Worm (Caenorhabditis elegans) whole organism, L4 larva: ENCODE results near the gene D1014.2.

ENCODE experiments used
- D1046.2 ChIP-seq: fragments of 200-800 bp; sonication (Bioruptor generic); IDR thresholded peaks from 2 replicates; pipeline ENCODE4 v1.3.6; 2022; ENCODE audit warnings: missing genetic modification characterization, missing compliant biosample characterization
- F10B5.3 ChIP-seq: sonication (generic microtip); optimal IDR thresholded peaks from 2 replicates; lab custom pipeline; 2016; ENCODE audit warnings: mild to moderate bottlenecking, missing genetic modification characterization, missing compliant biosample characterization
- F37D6.2 ChIP-seq: sonication (generic microtip); optimal IDR thresholded peaks from 2 replicates; lab custom pipeline; 2016; ENCODE audit warnings: mild to moderate bottlenecking, missing genetic modification characterization, missing compliant biosample characterization
- R02D3.7 ChIP-seq: fragments of 150-350 bp; sonication (generic microtip); optimal IDR thresholded peaks from 3 replicates; lab custom pipeline; 2014; ENCODE audit warnings: missing biosample characterization, missing genetic modification characterization
- Y75B8A.6 ChIP-seq: fragments of 200-800 bp; sonication (Bioruptor generic); IDR thresholded peaks from 2 replicates; pipeline ENCODE4 v1.3.6; 2022; ENCODE audit warnings: missing genetic modification reagents, missing genetic modification characterization, missing compliant biosample characterization
- ZK337.2 ChIP-seq: fragments of 200-800 bp; sonication (Bioruptor generic); IDR thresholded peaks from 2 replicates; pipeline ENCODE4 v1.3.6; 2022; ENCODE audit warnings: missing genetic modification reagents, missing genetic modification characterization, missing compliant biosample characterization
- aha-1 ChIP-seq: fragments of 150-350 bp; peaks from one replicate; lab custom pipeline; 2014; ENCODE audit warnings: missing biosample characterization, missing genetic modification characterization
- aly-2 ChIP-seq: sonication (generic microtip); optimal IDR thresholded peaks from 2 replicates; lab custom pipeline; 2018; ENCODE audit warnings: missing biosample characterization, missing genetic modification characterization
- dmd-8 ChIP-seq: fragments of 200-800 bp; sonication (Bioruptor generic); IDR thresholded peaks from 2 replicates; pipeline ENCODE4 v1.3.6; 2022; ENCODE audit warnings: missing genetic modification characterization, missing compliant biosample characterization
- hif-1 ChIP-seq, 2 experiments: sonication (generic microtip); optimal IDR thresholded peaks; 2 replicates each; lab custom pipeline; 2016 to 2017; ENCODE audit warnings: missing compliant biosample characterization in 2 of 2, missing genetic modification characterization in 2 of 2, missing genetic modification reagents in 2 of 2, missing genotype in 2 of 2, mild to moderate bottlenecking in 1 of 2
- hmg-1.1 ChIP-seq: fragments of 200-800 bp; sonication (Bioruptor generic); IDR thresholded peaks from 2 replicates; pipeline ENCODE4 v1.3.6; 2022; ENCODE audit warnings: missing genetic modification reagents, missing genetic modification characterization, missing compliant biosample characterization
- lim-7 ChIP-seq: fragments of 200-800 bp; sonication (Bioruptor generic); IDR thresholded peaks from 2 replicates; pipeline ENCODE4 v1.3.6; 2022; ENCODE audit warnings: missing genetic modification characterization, missing compliant biosample characterization
- lin-38 ChIP-seq: fragments of 200-800 bp; sonication (Bioruptor generic); IDR thresholded peaks from 2 replicates; pipeline ENCODE4 v1.3.6; 2022; ENCODE audit warnings: missing genetic modification reagents, missing genetic modification characterization, missing compliant biosample characterization
- lin-39 ChIP-seq: fragments of 150-350 bp; optimal IDR thresholded peaks from 2 replicates; lab custom pipeline; 2014; ENCODE audit warnings: missing biosample characterization, missing genetic modification reagents, missing genetic modification characterization
- lsy-2 ChIP-seq, 2 experiments: fragments of 150-350 bp in 1 of 2; sonication (generic microtip) in 1 of 2; optimal IDR thresholded peaks; 2 replicates each; lab custom pipeline; 2014 to 2017; ENCODE audit warnings: missing biosample characterization in 2 of 2, missing genetic modification characterization in 2 of 2
- mes-2 ChIP-seq: sonication (generic microtip); optimal IDR thresholded peaks from 2 replicates; lab custom pipeline; 2016; ENCODE audit warnings: missing genotype, mild to moderate bottlenecking, missing genetic modification characterization, missing compliant biosample characterization; ENCODE audit not compliant: poor library complexity, severe bottlenecking
- mxl-2 ChIP-seq: fragments of 200-800 bp; sonication (Bioruptor generic); conservative IDR thresholded peaks from 2 replicates; pipeline ENCODE4 v1.3.6; 2022; ENCODE audit warnings: missing genetic modification reagents, missing genetic modification characterization, missing compliant biosample characterization
- nhr-102 ChIP-seq: sonication (generic microtip); optimal IDR thresholded peaks from 2 replicates; lab custom pipeline; 2016; ENCODE audit warnings: mild to moderate bottlenecking, missing genetic modification characterization, moderate library complexity, missing compliant biosample characterization
- nhr-111 ChIP-seq: fragments of 200-800 bp; sonication (Bioruptor generic); optimal IDR thresholded peaks from 2 replicates; lab custom pipeline; 2018; ENCODE audit warnings: mild to moderate bottlenecking, missing genetic modification characterization, missing compliant biosample characterization
- nhr-28 ChIP-seq: fragments of 150-350 bp; optimal IDR thresholded peaks from 2 replicates; lab custom pipeline; 2014; ENCODE audit warnings: missing biosample characterization, missing genetic modification characterization
- nhr-41 ChIP-seq: fragments of 200-800 bp; sonication (Bioruptor generic); IDR thresholded peaks from 2 replicates; pipeline ENCODE4 v1.3.6; 2022; ENCODE audit warnings: missing genetic modification reagents, missing genetic modification characterization, missing compliant biosample characterization
- nhr-48 ChIP-seq: sonication (generic microtip); optimal IDR thresholded peaks from 2 replicates; lab custom pipeline; 2016; ENCODE audit warnings: mild to moderate bottlenecking, missing genetic modification characterization, missing compliant biosample characterization
- nhr-77 ChIP-seq: fragments of 150-350 bp; optimal IDR thresholded peaks from 2 replicates; lab custom pipeline; 2014; ENCODE audit warnings: missing biosample characterization, missing genetic modification characterization
- pqm-1 ChIP-seq: sonication (generic microtip); optimal IDR thresholded peaks from 2 replicates; lab custom pipeline; 2017; ENCODE audit warnings: missing biosample characterization, missing genetic modification characterization
- rbr-2 ChIP-seq: sonication (generic microtip); optimal IDR thresholded peaks from 2 replicates; lab custom pipeline; 2016; ENCODE audit warnings: missing genotype, missing genetic modification characterization, missing compliant biosample characterization
- saeg-2 ChIP-seq: fragments of 200-800 bp; sonication (Bioruptor generic); IDR thresholded peaks from 2 replicates; pipeline ENCODE4 v1.3.6; 2022; ENCODE audit warnings: missing genetic modification reagents, missing genetic modification characterization, missing compliant biosample characterization
- skn-1 ChIP-seq: fragments of 150-350 bp; optimal IDR thresholded peaks from 2 replicates; lab custom pipeline; 2014; ENCODE audit warnings: missing biosample characterization, missing genetic modification characterization
- spr-1 ChIP-seq: sonication (generic microtip); optimal IDR thresholded peaks from 2 replicates; lab custom pipeline; 2016; ENCODE audit warnings: mild to moderate bottlenecking, missing genetic modification characterization, missing compliant biosample characterization
- tra-1 ChIP-seq: fragments of 200-800 bp; sonication (Bioruptor generic); IDR thresholded peaks from 2 replicates; pipeline ENCODE4 v1.3.6; 2022; ENCODE audit warnings: missing genetic modification reagents, missing genetic modification characterization, missing compliant biosample characterization
- unc-62 ChIP-seq, 3 experiments: fragments of 150-350 bp in 1 of 3; sonication (generic microtip); optimal IDR thresholded peaks in 2 of 3; peaks in 1 of 3; 1 replicate in 1 of 3; 2 replicates in 2 of 3; lab custom pipeline; 2014 to 2017; ENCODE audit warnings: missing biosample characterization in 3 of 3, missing genetic modification characterization in 3 of 3, missing genetic modification reagents in 3 of 3, missing genotype in 1 of 3
- vab-7 ChIP-seq: fragments of 200-800 bp; sonication (Bioruptor generic); IDR thresholded peaks from 2 replicates; pipeline ENCODE4 v1.3.6; 2022; ENCODE audit warnings: missing genetic modification reagents, missing genetic modification characterization, missing compliant biosample characterization
- zfp-3 ChIP-seq: fragments of 200-800 bp; sonication (Bioruptor generic); conservative IDR thresholded peaks from 2 replicates; pipeline ENCODE4 v1.3.6; 2022; ENCODE audit warnings: missing genetic modification reagents, missing genetic modification characterization, missing compliant biosample characterization
- zip-2 ChIP-seq: fragments of 150-350 bp; optimal IDR thresholded peaks from 2 replicates; lab custom pipeline; 2014; ENCODE audit warnings: missing biosample characterization, missing genetic modification characterization
- ztf-7 ChIP-seq: fragments of 150-350 bp; optimal IDR thresholded peaks from 2 replicates; lab custom pipeline; 2014; ENCODE audit warnings: missing biosample characterization, missing genetic modification characterization

D1014.2 gene

DNA sequence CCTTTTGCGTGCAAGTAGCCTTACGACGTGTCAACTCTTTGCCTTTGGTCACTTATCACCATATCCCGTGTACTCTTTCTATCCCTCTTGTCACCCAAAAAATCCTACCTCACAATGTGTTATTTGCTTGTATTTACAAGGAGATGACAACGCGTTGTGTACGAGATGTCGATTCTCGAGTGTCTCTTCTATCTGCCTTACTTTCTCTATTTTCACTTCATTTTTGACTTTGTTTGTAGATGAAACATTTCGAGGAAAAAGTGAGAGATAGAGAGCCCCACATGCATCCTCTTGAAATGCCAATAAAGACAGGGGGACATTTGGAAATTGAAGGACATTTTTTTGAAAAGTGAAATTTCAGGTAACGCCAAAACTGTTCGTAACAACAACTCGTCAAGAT lies 32.9 kb upstream of the D1014.2 start:
- TF ChIP-seq nhr-102 (no peak), zfp-3 (GFP tag; lab: Robert Waterston, UW) (no peak), unc-62 (GFP tag; optimal IDR thresholded peaks at IDR 0.05 in 1 of 2; lab: Kevin White, UChicago) (no peak), unc-62 (tag; optimal IDR thresholded peaks at IDR 0.05; lab: Kevin White, UChicago) (no peak), nhr-28 (no peak), lin-38 (GFP tag; lab: Robert Waterston, UW) (no peak), nhr-41 (GFP tag; lab: Robert Waterston, UW) (no peak), Y75B8A.6 (GFP tag; lab: Robert Waterston, UW) (no peak), dmd-8 (GFP tag; lab: Robert Waterston, UW) (no peak)
- TF ChIP-seq, all 104 proteins: peak for 0

DNA sequence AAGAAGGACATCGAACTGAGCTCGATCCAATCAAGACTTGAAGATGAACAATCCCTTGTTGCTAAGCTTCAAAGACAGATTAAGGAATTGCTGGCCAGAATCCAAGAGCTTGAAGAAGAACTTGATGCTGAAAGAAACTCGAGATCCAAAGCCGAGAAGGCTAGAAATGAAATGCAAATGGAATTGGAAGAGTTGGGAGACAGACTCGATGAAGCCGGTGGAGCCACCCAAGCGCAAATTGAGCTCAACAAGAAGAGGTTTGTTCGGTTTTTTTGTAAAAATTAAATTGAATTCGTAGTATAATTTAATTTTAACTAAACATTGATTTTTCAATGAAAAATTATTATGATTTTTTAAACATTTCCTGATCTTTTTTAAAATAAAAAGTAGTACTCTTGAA lies 29.2 kb upstream of the D1014.2 start:
- no peak for TF ChIP-seq nhr-48
- TF ChIP-seq unc-62 (GFP tag; optimal IDR thresholded peaks at IDR 0.05 in 1 of 2; lab: Kevin White, UChicago): peak in 1 of 2 experiments; percentile 93
- TF ChIP-seq unc-62 (tag; optimal IDR thresholded peaks at IDR 0.05; lab: Kevin White, UChicago): no peak

- TF ChIP-seq D1046.2: no peak
- TF ChIP-seq aly-2: no peak
Observed at ce11 chrV:8117964-8118363, 25.7 kb upstream of the D1014.2 start, which contains the start of gene D1014.7. D1014.7 (plus strand) TSS chrV:8118264.

DNA sequence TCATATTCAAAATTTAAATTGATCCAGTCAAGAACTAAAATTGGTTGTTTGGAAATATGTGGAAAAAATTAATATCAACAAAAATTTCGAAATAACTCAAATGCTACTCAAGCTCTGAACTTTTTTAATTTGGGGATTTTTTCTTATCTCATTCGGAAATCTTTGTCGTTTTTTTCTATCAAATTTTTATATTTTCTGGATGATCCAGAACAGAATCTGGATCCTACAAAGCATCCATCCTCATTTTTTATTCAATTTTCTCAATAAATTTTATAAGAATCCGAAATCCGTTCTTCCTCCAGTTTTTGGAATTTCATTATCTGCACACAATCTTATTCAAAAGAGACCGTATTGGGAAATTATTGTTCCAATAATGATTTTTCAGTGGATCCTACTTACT lies 22.8 kb upstream of the D1014.2 start, which contains the start of gene D1014.6:
TSS of gene D1014.6 (plus strand) at position 301 of the 400 bp plus-strand sequence.
- TF ChIP-seq mes-2: no peak
- no peak for TF ChIP-seq lsy-2 (tag; optimal IDR thresholded peaks at IDR 0.05; lab: Kevin White, UChicago)
- TF ChIP-seq hmg-1.1 (GFP tag; lab: Robert Waterston, UW): no peak
- TF ChIP-seq tra-1: no peak
- TF ChIP-seq zip-2 (tag; lab: Kevin White, UChicago): no peak

DNA sequence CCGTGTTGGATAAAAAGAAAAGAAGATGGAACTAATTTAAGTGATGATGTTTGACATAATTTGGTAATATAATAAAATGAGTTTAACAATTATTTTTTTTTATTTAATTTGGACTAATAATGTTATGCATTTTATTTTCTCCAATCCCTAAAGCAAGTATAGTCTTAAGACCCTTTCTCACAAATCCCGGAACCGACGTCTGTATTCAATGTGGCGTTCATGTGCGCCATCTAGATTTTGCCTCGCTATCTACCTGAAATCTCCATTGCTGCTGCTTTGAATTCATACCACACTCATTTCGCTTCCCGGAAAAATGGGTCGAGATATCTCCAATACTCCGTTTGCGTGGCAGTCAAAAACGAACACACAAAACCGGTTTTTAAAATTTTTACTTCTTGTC lies 20.3 kb upstream of the D1014.2 start, which contains the start of gene D1014.5:
TSS of gene D1014.5 (plus strand) at position 301 of the 400 bp plus-strand sequence.
- no peak for TF ChIP-seq pqm-1
- TF ChIP-seq aha-1 (tag; lab: Kevin White, UChicago): peak; percentile 10
- TF ChIP-seq nhr-77 (tag; lab: Kevin White, UChicago): no peak
- no peak for TF ChIP-seq saeg-2 (GFP tag; lab: Robert Waterston, UW)
- no peak for TF ChIP-seq lin-39
- no peak for TF ChIP-seq R02D3.7
- no peak for TF ChIP-seq ZK337.2 (GFP tag; lab: Robert Waterston, UW)
- TF ChIP-seq vab-7 (GFP tag; lab: Robert Waterston, UW): no peak
- TF ChIP-seq unc-62 (GFP tag; optimal IDR thresholded peaks at IDR 0.05 in 1 of 2; lab: Kevin White, UChicago): no peak
- TF ChIP-seq unc-62 (tag; optimal IDR thresholded peaks at IDR 0.05; lab: Kevin White, UChicago): no peak
- TF ChIP-seq, all 104 proteins: peak for 1

- TF ChIP-seq F37D6.2 (tag; lab: Kevin White, UChicago) (no peak), ztf-7 (tag; lab: Kevin White, UChicago) (no peak)
- TF ChIP-seq, all 104 proteins: peak for 0
Observed at ce11 chrV:8129252-8129651, 14.5 kb upstream of the D1014.2 start, which contains the start of gene spr-1. spr-1 (minus strand) TSS chrV:8129352.

DNA sequence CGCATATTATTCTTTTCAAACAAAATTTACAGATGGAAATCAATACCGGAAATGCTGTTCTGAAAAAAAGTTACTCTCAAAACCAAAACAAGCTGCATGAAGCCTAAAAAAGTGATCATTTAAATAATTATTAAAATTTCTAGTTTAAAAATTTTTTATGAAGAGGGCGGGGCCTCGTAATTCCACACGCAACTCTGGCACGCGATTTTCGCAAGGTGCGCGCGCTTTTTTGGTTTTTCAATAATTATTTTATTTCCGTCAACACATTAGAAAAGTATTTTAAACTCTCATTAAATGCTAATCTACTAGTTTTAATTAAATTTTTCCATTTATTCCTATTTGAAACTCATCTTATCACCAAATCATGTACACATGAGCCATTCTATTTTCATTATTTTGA lies 14.0 kb upstream of the D1014.2 start:
- no peak for TF ChIP-seq hif-1 (tag; optimal IDR thresholded peaks at IDR 0.05; lab: Kevin White, UChicago)
- TF ChIP-seq nhr-28: no peak
- no peak for TF ChIP-seq lim-7 (GFP tag; lab: Robert Waterston, UW)
- no peak for TF ChIP-seq zip-2 (tag; lab: Kevin White, UChicago)
- no peak for TF ChIP-seq spr-1
- no peak for TF ChIP-seq mxl-2 (GFP tag; lab: Robert Waterston, UW)
- no peak for TF ChIP-seq F10B5.3 (tag; lab: Kevin White, UChicago)
- TF ChIP-seq nhr-111: no peak
- TF ChIP-seq unc-62 (GFP tag; optimal IDR thresholded peaks at IDR 0.05 in 1 of 2; lab: Kevin White, UChicago): no peak
- TF ChIP-seq unc-62 (tag; optimal IDR thresholded peaks at IDR 0.05; lab: Kevin White, UChicago): no peak
- no peak for TF ChIP-seq rbr-2 (tag; lab: Kevin White, UChicago)
- TF ChIP-seq skn-1: no peak
